Worm (Caenorhabditis elegans) whole organism, late embryonic: Measurements from ENCODE around the gene dhs-15.

ENCODE experiments used
- C08G9.2 ChIP-seq: sonication (generic microtip); optimal IDR thresholded peaks from 2 replicates; lab custom pipeline; 2016; ENCODE audit warnings: mild to moderate bottlenecking, missing genetic modification characterization, moderate library complexity, missing compliant biosample characterization
- C38D4.7 ChIP-seq: fragments of 200-800 bp; sonication (Bioruptor generic); optimal IDR thresholded peaks from 2 replicates; lab custom pipeline; 2018; ENCODE audit warnings: mild to moderate bottlenecking, missing genetic modification characterization, moderate library complexity, missing compliant biosample characterization
- F13H6.1 ChIP-seq: sonication (generic microtip); optimal IDR thresholded peaks from 2 replicates; lab custom pipeline; 2016; ENCODE audit warnings: missing genetic modification characterization, missing compliant biosample characterization
- K02D7.2 ChIP-seq: sonication (generic microtip); optimal IDR thresholded peaks from 2 replicates; lab custom pipeline; 2017; ENCODE audit warnings: mild to moderate bottlenecking, missing genetic modification characterization, missing compliant biosample characterization
- ahr-1 ChIP-seq: sonication (generic microtip); optimal IDR thresholded peaks from 2 replicates; lab custom pipeline; 2016; ENCODE audit warnings: missing genetic modification characterization, missing compliant biosample characterization
- ceh-18 ChIP-seq: sonication (generic microtip); optimal IDR thresholded peaks from 2 replicates; lab custom pipeline; 2016; ENCODE audit warnings: missing genetic modification characterization, missing compliant biosample characterization
- ceh-19 ChIP-seq: fragments of 200-800 bp; sonication (Bioruptor generic); optimal IDR thresholded peaks from 2 replicates; lab custom pipeline; 2018; ENCODE audit warnings: mild to moderate bottlenecking, missing genetic modification characterization, missing compliant biosample characterization
- ceh-2 ChIP-seq: sonication (generic microtip); optimal IDR thresholded peaks from 2 replicates; lab custom pipeline; 2016; ENCODE audit warnings: missing genotype, missing genetic modification characterization, missing compliant biosample characterization
- ceh-31 ChIP-seq: sonication (generic microtip); optimal IDR thresholded peaks from 2 replicates; lab custom pipeline; 2016; ENCODE audit warnings: missing genetic modification characterization, missing compliant biosample characterization
- ceh-48 ChIP-seq: sonication (generic microtip); optimal IDR thresholded peaks from 2 replicates; lab custom pipeline; 2016; ENCODE audit warnings: missing genetic modification characterization, inconsistent platforms, missing compliant biosample characterization
- ceh-9 ChIP-seq: sonication (generic microtip); optimal IDR thresholded peaks from 2 replicates; lab custom pipeline; 2016; ENCODE audit warnings: mild to moderate bottlenecking, missing genetic modification characterization, inconsistent platforms, missing compliant biosample characterization
- che-1 ChIP-seq: sonication (generic microtip); optimal IDR thresholded peaks from 2 replicates; lab custom pipeline; 2016; ENCODE audit warnings: mild to moderate bottlenecking, missing genetic modification characterization, missing compliant biosample characterization
- dve-1 ChIP-seq: sonication (generic microtip); optimal IDR thresholded peaks from 2 replicates; lab custom pipeline; 2017; ENCODE audit warnings: antibody characterized with exemption, mild to moderate bottlenecking, missing genetic modification characterization, missing compliant biosample characterization
- elt-2 ChIP-seq: sonication (generic microtip); optimal IDR thresholded peaks from 2 replicates; lab custom pipeline; 2016; ENCODE audit warnings: missing genetic modification reagents, missing genetic modification characterization, missing compliant biosample characterization
- elt-4 ChIP-seq: sonication (generic microtip); optimal IDR thresholded peaks from 2 replicates; lab custom pipeline; 2016; ENCODE audit warnings: missing genetic modification characterization, missing compliant biosample characterization
- ets-4 ChIP-seq: sonication (generic microtip); optimal IDR thresholded peaks from 2 replicates; lab custom pipeline; 2016; ENCODE audit warnings: missing genetic modification characterization, missing compliant biosample characterization
- fkh-10 ChIP-seq: fragments of 150-350 bp; optimal IDR thresholded peaks from 2 replicates; lab custom pipeline; 2014; ENCODE audit warnings: missing biosample characterization, missing genetic modification reagents, missing genetic modification characterization
- hlh-13 ChIP-seq: fragments of 200-800 bp; sonication (Bioruptor generic); optimal IDR thresholded peaks from 2 replicates; lab custom pipeline; 2018; ENCODE audit warnings: mild to moderate bottlenecking, missing genetic modification characterization, missing compliant biosample characterization
- hlh-15 ChIP-seq: sonication (generic microtip); optimal IDR thresholded peaks from 2 replicates; lab custom pipeline; 2016; ENCODE audit warnings: missing genetic modification characterization, missing compliant biosample characterization
- madf-2 ChIP-seq: sonication (generic microtip); optimal IDR thresholded peaks from 2 replicates; lab custom pipeline; 2017; ENCODE audit warnings: missing genetic modification characterization, missing compliant biosample characterization
- mec-3 ChIP-seq: sonication (generic microtip); optimal IDR thresholded peaks from 2 replicates; lab custom pipeline; 2016; ENCODE audit warnings: borderline replicate concordance, missing genetic modification characterization, missing compliant biosample characterization
- odd-2 ChIP-seq: sonication (generic microtip); optimal IDR thresholded peaks from 2 replicates; lab custom pipeline; 2017; ENCODE audit warnings: antibody characterized with exemption, mild to moderate bottlenecking, missing genetic modification characterization, missing compliant biosample characterization
- pag-3 ChIP-seq: sonication (generic microtip); optimal IDR thresholded peaks from 2 replicates; lab custom pipeline; 2016; ENCODE audit warnings: missing compliant biosample characterization, missing genetic modification characterization, borderline replicate concordance
- pat-9 ChIP-seq: fragments of 200-800 bp; sonication (Bioruptor generic); optimal IDR thresholded peaks from 2 replicates; lab custom pipeline; 2018; ENCODE audit warnings: mild to moderate bottlenecking, missing genetic modification characterization, moderate library complexity, missing compliant biosample characterization
- pax-1 ChIP-seq: fragments of 150-350 bp; optimal IDR thresholded peaks from 2 replicates; lab custom pipeline; 2014; ENCODE audit warnings: missing biosample characterization, missing genetic modification characterization
- ref-2 ChIP-seq: sonication (generic microtip); optimal IDR thresholded peaks from 2 replicates; lab custom pipeline; 2016; ENCODE audit warnings: missing genetic modification characterization, missing compliant biosample characterization
- sox-2 ChIP-seq: fragments of 200-800 bp; sonication (Bioruptor generic); IDR thresholded peaks from 2 replicates; pipeline ENCODE4 v1.3.6; 2022; ENCODE audit warnings: missing genetic modification reagents, missing genetic modification characterization, missing compliant biosample characterization
- sox-4 ChIP-seq: sonication (generic microtip); optimal IDR thresholded peaks from 2 replicates; lab custom pipeline; 2017; ENCODE audit warnings: mild to moderate bottlenecking, missing genetic modification characterization, inconsistent platforms, missing compliant biosample characterization
- tbx-2 ChIP-seq: sonication (generic microtip); optimal IDR thresholded peaks from 2 replicates; lab custom pipeline; 2016; ENCODE audit warnings: missing genetic modification characterization, missing compliant biosample characterization
- tbx-7 ChIP-seq: sonication (generic microtip); optimal IDR thresholded peaks from 2 replicates; lab custom pipeline; 2016; ENCODE audit warnings: missing genotype, missing genetic modification characterization, missing compliant biosample characterization
- ttx-3 ChIP-seq: sonication (generic microtip); optimal IDR thresholded peaks from 2 replicates; lab custom pipeline; 2016; ENCODE audit warnings: missing genetic modification reagents, missing genetic modification characterization, missing compliant biosample characterization
- unc-3 ChIP-seq, 2 experiments: fragments of 200-800 bp in 1 of 2; sonication (Bioruptor generic) in 1 of 2; sonication (generic microtip) in 1 of 2; conservative IDR thresholded peaks in 1 of 2; optimal IDR thresholded peaks in 1 of 2; 2 replicates each; pipeline versions ENCODE4 v1.3.6 to Lab custom; 2016 to 2022; ENCODE audit warnings: missing compliant biosample characterization in 2 of 2, missing genetic modification characterization in 2 of 2, missing genetic modification reagents in 1 of 2
- unc-86 ChIP-seq: sonication (generic microtip); optimal IDR thresholded peaks from 2 replicates; lab custom pipeline; 2016; ENCODE audit warnings: missing genetic modification characterization, missing compliant biosample characterization
- ztf-16 ChIP-seq: sonication (generic microtip); optimal IDR thresholded peaks from 2 replicates; lab custom pipeline; 2017; ENCODE audit warnings: missing genetic modification characterization, missing compliant biosample characterization

dhs-15 gene

DNA sequence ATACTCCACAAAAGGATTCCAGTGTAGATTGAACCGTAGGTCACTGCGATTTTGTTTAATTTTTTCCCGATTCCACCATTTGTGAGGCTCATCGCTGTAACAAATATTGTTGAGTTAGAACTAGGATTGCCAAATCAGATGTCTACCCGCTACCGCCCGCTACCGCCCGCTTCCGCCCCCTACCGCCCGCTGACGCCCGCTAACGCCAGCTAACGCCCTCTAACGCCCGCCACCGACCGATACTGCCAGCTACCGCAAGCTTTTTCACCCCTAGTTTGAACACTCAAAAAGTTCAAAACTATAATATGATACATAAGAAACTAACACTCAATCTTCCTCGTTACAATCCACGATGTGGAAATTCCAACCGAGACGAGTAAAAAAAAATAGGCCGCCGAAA, 11.2 kb downstream of the dhs-15 start:
- TF ChIP-seq elt-2 (tag; lab: Kevin White, UChicago) (no peak), K02D7.2 (tag; lab: Kevin White, UChicago) (no peak), tbx-2 (no peak), ceh-9 (no peak), pax-1 (no peak), dve-1 (tag; lab: Kevin White, UChicago) (no peak), madf-2 (tag; lab: Kevin White, UChicago) (no peak), ref-2 (tag; lab: Kevin White, UChicago) (no peak), ets-4 (no peak), sox-4 (tag; lab: Kevin White, UChicago) (no peak)

DNA sequence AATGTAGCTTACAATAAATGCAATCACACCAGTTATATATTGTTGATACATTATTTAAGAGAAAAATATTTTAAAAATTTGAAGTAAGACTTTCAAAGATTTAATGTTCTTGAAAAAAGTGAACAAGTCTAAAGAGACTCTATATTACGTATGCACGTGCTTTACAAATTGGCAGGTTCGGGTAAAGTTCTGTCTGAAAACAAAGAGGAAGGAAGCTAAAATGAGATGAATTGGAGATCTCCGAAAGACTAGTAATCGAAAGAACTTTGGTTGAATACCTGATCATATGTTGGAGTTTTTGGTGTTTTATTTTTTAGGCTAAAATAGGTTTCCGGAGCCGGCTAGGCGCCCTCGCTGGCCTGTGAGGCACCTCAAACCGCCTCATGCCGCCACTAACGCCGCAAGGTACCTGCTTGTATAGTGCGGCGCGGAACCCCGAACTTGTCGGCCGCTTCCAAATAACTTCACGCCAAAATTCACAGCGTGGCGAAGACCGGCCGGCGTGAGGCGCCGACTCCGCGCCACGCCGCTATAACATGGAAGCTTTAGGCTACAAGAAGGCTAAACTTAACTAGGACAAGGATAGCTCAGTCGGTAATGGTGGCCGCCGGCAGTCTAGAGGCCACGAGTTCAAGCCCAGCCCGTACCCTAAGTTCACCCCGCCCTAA, 12.3 kb downstream of the dhs-15 start, which contains the start of gene srx-28:
srx-28 (minus strand) TSS at position 51 of the 668 bp plus-strand sequence.
- TF ChIP-seq ceh-2 (tag; lab: Kevin White, UChicago) (no peak), dve-1 (tag; lab: Kevin White, UChicago) (no peak), unc-3 (GFP tag; conservative IDR thresholded peaks at IDR 0.05; lab: Robert Waterston, UW) (no peak), unc-3 (tag; optimal IDR thresholded peaks at IDR 0.05; lab: Kevin White, UChicago) (no peak), tbx-7 (tag; lab: Kevin White, UChicago) (no peak)

DNA sequence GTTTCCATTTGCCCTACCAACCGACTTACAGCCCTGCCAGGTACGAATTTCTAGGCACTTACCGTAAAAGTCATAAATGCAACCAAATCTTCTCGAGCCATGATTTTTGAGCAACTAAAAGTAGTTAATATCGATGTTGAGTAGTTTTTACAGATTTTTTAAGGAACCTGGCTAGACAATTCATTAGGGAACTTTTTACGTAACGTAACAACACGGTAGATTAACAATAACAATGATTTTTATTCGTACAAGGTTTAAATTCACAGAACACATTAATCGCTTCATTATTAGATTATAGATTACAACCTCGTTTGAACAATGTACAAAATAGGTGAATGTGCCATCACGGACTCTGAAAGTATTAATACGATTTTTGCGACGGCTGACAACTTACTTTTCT, 16.6 kb downstream of the dhs-15 start, which contains the start of gene srx-26:
srx-26 (minus strand) TSS at position 101 of the 400 bp plus-strand sequence.
- no peak for TF ChIP-seq ceh-9

DNA sequence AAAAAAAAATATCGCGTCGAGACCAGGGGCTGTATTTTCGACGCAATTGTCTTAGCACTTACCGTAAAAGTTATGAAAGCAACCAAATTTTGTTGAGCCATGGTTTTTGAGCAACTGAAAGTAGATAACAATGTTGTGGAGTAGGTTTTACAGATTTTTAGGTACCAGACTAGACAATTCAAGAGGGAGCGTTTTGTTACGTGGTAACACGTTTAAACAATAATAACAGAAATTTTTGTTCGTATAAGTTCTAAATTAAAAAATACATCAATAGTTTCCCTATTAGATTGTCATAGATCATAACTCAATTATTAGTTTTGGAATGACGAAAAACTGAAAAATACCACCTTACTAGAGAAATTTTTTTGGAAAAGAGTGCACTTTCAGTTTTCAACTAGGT, 19.6 kb downstream of the dhs-15 start, which contains the start of gene srx-24:
srx-24 (minus strand) TSS at position 101 of the 400 bp plus-strand sequence.
- TF ChIP-seq hlh-15 (tag; lab: Kevin White, UChicago), result no peak

DNA sequence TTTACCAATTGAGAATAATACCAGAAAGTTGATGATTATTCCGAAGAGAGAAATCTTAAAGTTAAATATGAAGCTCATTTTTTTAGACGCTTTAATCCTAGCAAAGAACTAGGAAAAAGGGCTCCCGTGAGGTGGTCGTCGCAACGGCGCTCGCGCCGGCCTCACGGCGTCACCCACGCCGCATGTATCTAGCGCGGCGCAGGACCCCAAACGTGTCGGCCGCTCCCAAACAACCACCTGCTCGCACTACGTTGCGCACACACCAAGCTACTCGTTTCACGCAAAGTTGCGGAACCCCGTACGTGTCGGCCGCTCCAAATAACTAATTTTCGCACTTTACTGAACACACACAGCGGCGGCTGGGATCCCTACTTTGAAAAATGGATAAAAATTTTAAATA, 23.2 kb downstream of the dhs-15 start:
- TF ChIP-seq fkh-10 (no peak), ceh-19 (GFP tag; lab: Kevin White, UChicago) (no peak)

DNA sequence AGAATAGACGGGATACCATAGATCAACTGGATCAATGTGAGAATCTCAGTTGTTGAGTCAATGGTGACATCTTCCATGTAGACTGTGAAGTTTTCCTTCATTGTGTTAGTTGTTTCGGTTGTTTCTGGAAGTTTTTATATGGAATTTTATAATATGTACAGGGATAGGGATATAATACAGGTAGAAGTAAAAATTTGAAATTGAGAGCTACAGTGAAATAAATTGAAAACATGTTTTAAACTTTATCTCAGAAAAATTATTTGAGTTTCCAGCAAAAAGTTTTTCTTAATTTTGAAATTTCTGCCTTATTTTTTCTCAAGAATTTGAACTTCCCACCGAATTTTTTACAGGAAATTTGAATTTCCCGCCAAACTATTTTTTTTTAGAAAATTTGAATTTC, 27.4 kb downstream of the dhs-15 start, which contains the start of gene srg-62:
srg-62 (minus strand) TSS at position 101 of the 400 bp plus-strand sequence.
- TF ChIP-seq odd-2 (tag; lab: Kevin White, UChicago) (no peak), elt-4 (no peak), ceh-48 (tag; lab: Kevin White, UChicago) (no peak), ceh-18 (tag; lab: Kevin White, UChicago) (no peak), pag-3 (tag; lab: Kevin White, UChicago) (no peak), ztf-16 (tag; lab: Kevin White, UChicago) (no peak)

DNA sequence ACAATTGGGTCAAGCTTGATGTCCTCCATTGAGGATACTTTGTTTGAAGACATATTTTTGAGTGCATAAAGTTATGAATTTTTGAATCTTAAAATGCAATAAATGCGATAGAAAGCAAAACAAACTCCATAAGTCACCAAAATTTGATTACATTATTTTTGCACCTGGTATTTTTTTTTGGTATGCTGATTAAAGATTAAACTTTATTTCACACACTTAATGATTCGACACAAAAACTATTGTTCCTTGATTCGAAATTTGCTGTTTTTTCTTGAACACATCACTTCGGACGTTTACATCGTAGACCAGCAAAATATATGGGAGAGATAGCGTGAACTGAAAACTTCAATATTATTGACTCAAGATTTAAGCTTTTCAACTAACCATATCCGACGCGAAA, 29.4 kb downstream of the dhs-15 start, which contains the start of gene srg-61:
srg-61 (minus strand) TSS at position 101 of the 400 bp plus-strand sequence.
- TF ChIP-seq fkh-10 (no peak), ceh-9 (no peak), pat-9 (tag; lab: Kevin White, UChicago) (no peak), pag-3 (tag; lab: Kevin White, UChicago) (no peak), mec-3 (no peak), F13H6.1 (tag; lab: Kevin White, UChicago) (no peak), che-1 (tag; lab: Kevin White, UChicago) (no peak), ceh-18 (tag; lab: Kevin White, UChicago) (no peak), ztf-16 (tag; lab: Kevin White, UChicago) (no peak), unc-86 (tag; lab: Kevin White, UChicago) (no peak), sox-2 (GFP tag; lab: Robert Waterston, UW) (no peak), madf-2 (tag; lab: Kevin White, UChicago) (no peak), ceh-31 (tag; lab: Kevin White, UChicago) (no peak), ttx-3 (tag; lab: Kevin White, UChicago) (no peak), hlh-13 (no peak), C08G9.2 (tag; lab: Kevin White, UChicago) (no peak), C38D4.7 (GFP tag; lab: Kevin White, UChicago) (no peak), ref-2 (tag; lab: Kevin White, UChicago) (no peak), ahr-1 (tag; lab: Kevin White, UChicago) (no peak)
